Fruit fly (Drosophila melanogaster) whole organism, embryonic: ENCODE measurements around the gene CG10031.

Experiments used
- ATbp ChIP-seq: fragments of 200-800 bp; sonication (Bioruptor generic); optimal IDR thresholded peaks from 2 replicates; lab custom pipeline; 2017; ENCODE audit warnings: missing biosample characterization, mild to moderate bottlenecking, missing genetic modification characterization, missing genetic modification reagents
- Asciz ChIP-seq: fragments of 200-800 bp; sonication (Bioruptor generic); optimal IDR thresholded peaks from 2 replicates; lab custom pipeline; 2017; ENCODE audit warnings: missing biosample characterization, mild to moderate bottlenecking, missing genetic modification characterization, missing genetic modification reagents
- Atf-2 ChIP-seq: fragments of 200-800 bp; sonication (Bioruptor generic); optimal IDR thresholded peaks from 2 replicates; lab custom pipeline; 2016; ENCODE audit warnings: missing biosample characterization, missing genetic modification characterization
- BtbVII ChIP-seq: fragments of 200-800 bp; sonication (Bioruptor generic); optimal IDR thresholded peaks from 3 replicates; lab custom pipeline; 2017; ENCODE audit warnings: missing biosample characterization, mild to moderate bottlenecking, missing genetic modification characterization
- CG1024 ChIP-seq: fragments of 200-800 bp; sonication (Bioruptor generic); IDR thresholded peaks from 2 replicates; pipeline ENCODE4 v1.3.6; 2022; ENCODE audit warnings: missing biosample characterization, missing genetic modification characterization
- CG12071 ChIP-seq: fragments of 200-800 bp; sonication (Bioruptor generic); optimal IDR thresholded peaks from 3 replicates; lab custom pipeline; 2018; ENCODE audit warnings: missing biosample characterization, mild to moderate bottlenecking, missing genetic modification characterization
- CG12744 ChIP-seq: fragments of 200-800 bp; sonication (Bioruptor generic); optimal IDR thresholded peaks from 2 replicates; lab custom pipeline; 2016; ENCODE audit warnings: missing biosample characterization, missing genetic modification characterization
- CG14860 ChIP-seq: fragments of 200-800 bp; sonication (Bioruptor generic); IDR thresholded peaks from 3 replicates; pipeline ENCODE4 v1.3.6; 2022; ENCODE audit warnings: missing biosample characterization, missing genetic modification characterization; ENCODE audit not compliant: partially characterized antibody
- CG15514 ChIP-seq: fragments of 200-800 bp; sonication (Bioruptor generic); optimal IDR thresholded peaks from 3 replicates; lab custom pipeline; 2017; ENCODE audit warnings: missing biosample characterization, missing genetic modification characterization, mild to moderate bottlenecking, moderate library complexity, missing genetic modification reagents
- CG17361 ChIP-seq: fragments of 200-800 bp; sonication (Bioruptor generic); IDR thresholded peaks from 3 replicates; pipeline ENCODE4 v1.3.6; 2022; ENCODE audit warnings: missing biosample characterization, missing genetic modification characterization
- CG17385 ChIP-seq: fragments of 200-800 bp; sonication (Bioruptor generic); optimal IDR thresholded peaks from 3 replicates; lab custom pipeline; 2018; ENCODE audit warnings: missing biosample characterization, mild to moderate bottlenecking, missing genetic modification characterization
- CG18619 ChIP-seq: fragments of 200-800 bp; sonication (Bioruptor generic); optimal IDR thresholded peaks from 3 replicates; lab custom pipeline; 2017; ENCODE audit warnings: missing biosample characterization, mild to moderate bottlenecking, missing genetic modification characterization
- CG2120 ChIP-seq: fragments of 200-800 bp; sonication (Bioruptor generic); optimal IDR thresholded peaks from 3 replicates; lab custom pipeline; 2016; ENCODE audit warnings: missing biosample characterization, missing genetic modification characterization
- CG31388 ChIP-seq: fragments of 200-800 bp; sonication (Bioruptor generic); optimal IDR thresholded peaks from 2 replicates; lab custom pipeline; 2016; ENCODE audit warnings: missing biosample characterization, missing genetic modification characterization
- CG34422 ChIP-seq: fragments of 200-800 bp; sonication (Bioruptor generic); IDR thresholded peaks from 3 replicates; pipeline ENCODE4 v1.3.6; 2022; ENCODE audit warnings: missing biosample characterization, missing genetic modification characterization
- CG3847 ChIP-seq: fragments of 200-800 bp; sonication (Bioruptor generic); IDR thresholded peaks from 2 replicates; pipeline ENCODE4 v1.3.6; 2022; ENCODE audit warnings: missing biosample characterization, missing genetic modification characterization
- CG43689 ChIP-seq: fragments of 200-800 bp; sonication (Bioruptor generic); IDR thresholded peaks from 2 replicates; pipeline ENCODE4 v1.3.6; 2022; ENCODE audit warnings: missing biosample characterization, missing genetic modification characterization
- CG6689 ChIP-seq: fragments of 200-800 bp; sonication (Bioruptor generic); IDR thresholded peaks from 2 replicates; pipeline ENCODE4 v1.3.6; 2022; ENCODE audit warnings: missing biosample characterization, missing genetic modification characterization
- CG6854 ChIP-seq: fragments of 200-800 bp; sonication (Bioruptor generic); optimal IDR thresholded peaks from 3 replicates; lab custom pipeline; 2017; ENCODE audit warnings: missing biosample characterization, mild to moderate bottlenecking, missing genetic modification characterization
- CG7271 ChIP-seq: fragments of 200-800 bp; sonication (Bioruptor generic); optimal IDR thresholded peaks from 2 replicates; lab custom pipeline; 2018; ENCODE audit warnings: missing biosample characterization, mild to moderate bottlenecking, missing genetic modification characterization, moderate library complexity
- CG9437 ChIP-seq: fragments of 200-800 bp; sonication (Bioruptor generic); optimal IDR thresholded peaks from 2 replicates; lab custom pipeline; 2018; ENCODE audit warnings: missing biosample characterization, mild to moderate bottlenecking, missing genetic modification characterization
- Dbx ChIP-seq: fragments of 200-800 bp; sonication (Bioruptor generic); IDR thresholded peaks from 3 replicates; pipeline ENCODE4 v1.3.6; 2022; ENCODE audit warnings: missing biosample characterization, missing genetic modification characterization
- Dip3 ChIP-seq: fragments of 200-800 bp; sonication (Bioruptor generic); optimal IDR thresholded peaks from 3 replicates; lab custom pipeline; 2016; ENCODE audit warnings: missing biosample characterization, missing genetic modification characterization
- Fer3 ChIP-seq: fragments of 200-800 bp; sonication (Bioruptor generic); optimal IDR thresholded peaks from 2 replicates; lab custom pipeline; 2018; ENCODE audit warnings: missing biosample characterization, mild to moderate bottlenecking, missing genetic modification characterization, moderate library complexity
- HHEX ChIP-seq: fragments of 200-800 bp; sonication (Bioruptor generic); optimal IDR thresholded peaks from 3 replicates; lab custom pipeline; 2017; ENCODE audit warnings: missing biosample characterization, mild to moderate bottlenecking, missing genetic modification characterization, missing genetic modification reagents
- Hr51 ChIP-seq, 2 experiments: fragments of 200-800 bp; sonication (Bioruptor generic); optimal IDR thresholded peaks; 2 replicates in 1 of 2; 3 replicates in 1 of 2; lab custom pipeline; 2016 to 2018; ENCODE audit warnings: missing biosample characterization in 2 of 2, missing genetic modification characterization in 2 of 2, mild to moderate bottlenecking in 1 of 2, moderate library complexity in 1 of 2
- Hsf ChIP-seq: fragments of 200-800 bp; sonication (Bioruptor generic); optimal IDR thresholded peaks from 3 replicates; lab custom pipeline; 2016; ENCODE audit warnings: missing biosample characterization, missing genetic modification characterization
- Med ChIP-seq: fragments of 200-800 bp; sonication (Bioruptor generic); peaks from one replicate; lab custom pipeline; 2016; ENCODE audit warnings: missing biosample characterization, missing genetic modification characterization, mild to moderate bottlenecking, inconsistent platforms, moderate library complexity
- Meics ChIP-seq: fragments of 200-800 bp; sonication (Bioruptor generic); optimal IDR thresholded peaks from 2 replicates; lab custom pipeline; 2017; ENCODE audit warnings: missing biosample characterization, mild to moderate bottlenecking, missing genetic modification characterization
- NfI ChIP-seq: fragments of 200-800 bp; sonication (Bioruptor generic); optimal IDR thresholded peaks from 3 replicates; lab custom pipeline; 2018; ENCODE audit warnings: missing biosample characterization, mild to moderate bottlenecking, missing genetic modification characterization, moderate library complexity
- Optix ChIP-seq: fragments of 200-800 bp; sonication (Bioruptor generic); IDR thresholded peaks from 3 replicates; pipeline ENCODE4 v1.3.6; 2022; ENCODE audit warnings: missing biosample characterization, missing genetic modification characterization
- Trl ChIP-seq, 3 experiments: fragments of >200 bp in 2 of 3; fragments of 200-800 bp in 1 of 3; sonication (Bioruptor generic) in 1 of 3; optimal IDR thresholded peaks; 2 replicates in 1 of 3; 3 replicates in 2 of 3; lab custom pipeline; 2016 to 2017; ENCODE audit warnings: missing biosample characterization in 1 of 3, missing genetic modification characterization in 1 of 3
- chm ChIP-seq: fragments of 200-800 bp; sonication (Bioruptor generic); IDR thresholded peaks from 2 replicates; pipeline ENCODE4 v1.3.6; 2022; ENCODE audit warnings: missing biosample characterization, missing genetic modification characterization
- dmrt99B ChIP-seq: fragments of 200-800 bp; sonication (Bioruptor generic); optimal IDR thresholded peaks from 2 replicates; lab custom pipeline; 2018; ENCODE audit warnings: missing biosample characterization, mild to moderate bottlenecking, missing genetic modification characterization, moderate library complexity
- dpn ChIP-seq, 2 experiments: fragments of 200-800 bp; sonication (Bioruptor generic); optimal IDR thresholded peaks; 3 replicates each; lab custom pipeline; 2016; ENCODE audit warnings: missing biosample characterization in 2 of 2, missing genetic modification characterization in 2 of 2
- dysf ChIP-seq: fragments of 200-800 bp; sonication (Bioruptor generic); IDR thresholded peaks from 3 replicates; pipeline ENCODE4 v1.3.6; 2022; ENCODE audit warnings: missing biosample characterization, missing genetic modification characterization
- fru ChIP-seq: fragments of >200 bp; optimal IDR thresholded peaks from 2 replicates; lab custom pipeline; 2017
- gce ChIP-seq: fragments of 200-800 bp; sonication (Bioruptor generic); IDR thresholded peaks from 3 replicates; pipeline ENCODE4 v1.3.6; 2022; ENCODE audit warnings: missing biosample characterization, missing genetic modification characterization
- gsb ChIP-seq: fragments of 200-800 bp; sonication (Bioruptor generic); IDR thresholded peaks from 2 replicates; pipeline ENCODE4 v1.3.6; 2022; ENCODE audit warnings: missing biosample characterization, missing genetic modification characterization
- lab ChIP-seq: fragments of 200-800 bp; sonication (Bioruptor generic); optimal IDR thresholded peaks from 3 replicates; lab custom pipeline; 2017; ENCODE audit warnings: missing biosample characterization, missing genetic modification characterization, mild to moderate bottlenecking, moderate library complexity, missing genetic modification reagents
- pan ChIP-seq, 4 experiments: fragments of >200 bp in 3 of 4; fragments of 200-800 bp in 1 of 4; sonication (Bioruptor generic) in 1 of 4; optimal IDR thresholded peaks in 3 of 4; IDR thresholded peaks in 1 of 4; 2 replicates each; pipeline versions ENCODE4 v1.3.6 to Lab custom; 2017 to 2022; ENCODE audit warnings: missing biosample characterization in 2 of 4, missing genetic modification characterization in 2 of 4, mixed read lengths in 1 of 4
- stwl ChIP-seq: fragments of 200-800 bp; sonication (Bioruptor generic); optimal IDR thresholded peaks from 3 replicates; lab custom pipeline; 2018; ENCODE audit warnings: missing biosample characterization, mild to moderate bottlenecking, missing genetic modification characterization, moderate library complexity
- tna ChIP-seq: fragments of 200-800 bp; sonication (Bioruptor generic); IDR thresholded peaks from 2 replicates; pipeline ENCODE4 v1.3.6; 2022; ENCODE audit warnings: missing biosample characterization, missing genetic modification characterization; ENCODE audit not compliant: partially characterized antibody
- trh ChIP-seq: fragments of 200-800 bp; sonication (Bioruptor generic); optimal IDR thresholded peaks from 2 replicates; lab custom pipeline; 2016; ENCODE audit warnings: missing biosample characterization, missing genetic modification characterization
- vfl ChIP-seq: fragments of 200-800 bp; sonication (Bioruptor generic); optimal IDR thresholded peaks from 2 replicates; lab custom pipeline; 2016; ENCODE audit warnings: missing biosample characterization, missing genetic modification characterization
- vvl ChIP-seq: fragments of 200-800 bp; sonication (Bioruptor generic); IDR thresholded peaks from 2 replicates; pipeline ENCODE4 v1.3.6; 2022; ENCODE audit warnings: missing biosample characterization, missing genetic modification characterization
- zen ChIP-seq: fragments of 200-800 bp; sonication (Bioruptor generic); optimal IDR thresholded peaks from 3 replicates; lab custom pipeline; 2018; ENCODE audit warnings: missing biosample characterization, mild to moderate bottlenecking, missing genetic modification characterization, moderate library complexity
- zf30C ChIP-seq: fragments of 200-800 bp; sonication (Bioruptor generic); optimal IDR thresholded peaks from 3 replicates; lab custom pipeline; 2018; ENCODE audit warnings: missing biosample characterization, mild to moderate bottlenecking, missing genetic modification characterization
- zfh1 ChIP-seq: fragments of 200-800 bp; sonication (Bioruptor generic); IDR thresholded peaks from 3 replicates; pipeline ENCODE4 v1.3.6; 2022; ENCODE audit warnings: missing biosample characterization, missing genetic modification characterization

CG10031 gene

DNA sequence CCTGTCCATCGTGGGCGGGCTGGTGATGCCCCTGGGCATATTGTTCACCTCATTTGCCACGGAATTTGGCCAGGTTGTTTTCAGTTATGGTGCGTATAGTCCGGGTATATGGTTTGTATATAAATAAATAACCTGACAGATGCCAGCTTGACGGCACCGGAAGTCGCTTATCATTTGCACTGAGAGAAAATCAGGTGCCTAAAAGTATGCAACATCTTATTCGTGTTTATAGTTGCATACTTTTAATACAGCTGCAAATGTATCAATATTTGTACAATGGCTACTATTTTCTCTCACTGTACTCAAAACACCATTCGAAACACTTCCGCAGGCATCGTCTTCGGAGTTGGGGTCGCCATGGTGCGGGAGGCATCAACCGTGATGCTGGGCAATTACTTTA lies 49.8 kb upstream of the CG10031 start (continued):
- TF ChIP-seq zen (tag; lab: Kevin White, UChicago): no peak
- TF ChIP-seq Hr51 (GFP tag; optimal IDR thresholded peaks at IDR 0.05; lab: Kevin White, UChicago): peak; percentile 25 to 26
- 0 out of 3 replicates have a peak, but pooled peaks have one; percentile 41 for TF ChIP-seq zfh1
- peak; percentile 63 for TF ChIP-seq lab (GFP tag; lab: Kevin White, UChicago)
- TF ChIP-seq NfI (GFP tag; lab: Kevin White, UChicago): peak; percentile 51
- 0 out of 3 replicates have a peak, but pooled peaks have one; percentile 24 for TF ChIP-seq dysf (GFP tag; lab: Robert Waterston, UW)
- no peak for TF ChIP-seq gce (GFP tag; lab: Robert Waterston, UW)
- TF ChIP-seq Hsf (GFP tag; lab: Kevin White, UChicago): peak; percentile 2
- TF ChIP-seq gsb (GFP tag; lab: Robert Waterston, UW): 0 out of 2 replicates have a peak, but pooled peaks have one; percentile 14
- peak; percentile 94 for TF ChIP-seq Med (GFP tag; lab: Kevin White, UChicago)
- peak; percentile 65 for TF ChIP-seq zf30C
- no peak for TF ChIP-seq Atf-2
- no peak for TF ChIP-seq fru (lab: Kevin White, UChicago)
- TF ChIP-seq CG6854 (GFP tag; lab: Kevin White, UChicago): peak; percentile 2
- peak; percentile 46 for TF ChIP-seq CG12071 (GFP tag; lab: Kevin White, UChicago)
- 0 out of 2 replicates have a peak, but pooled peaks have one; percentile 9 for TF ChIP-seq CG1024 (GFP tag; lab: Robert Waterston, UW)
- no peak for TF ChIP-seq CG17361 (GFP tag; lab: Robert Waterston, UW)
- TF ChIP-seq stwl (tag; lab: Kevin White, UChicago): peak; percentile 30
- TF ChIP-seq CG34422 (GFP tag; lab: Robert Waterston, UW): 0 out of 3 replicates have a peak, but pooled peaks have one; percentile 45
- TF ChIP-seq CG14860: no peak
- no peak for TF ChIP-seq pan (optimal IDR thresholded peaks at IDR 0.05; lab: Kevin White, UChicago)
- peak in 1 of 2 experiments; percentile 44 for TF ChIP-seq pan (GFP tag; optimal IDR thresholded peaks at IDR 0.05 in 1 of 2, IDR thresholded peaks at IDR 0.05 in 1 of 2)
- TF ChIP-seq Meics: peak; percentile 31
- peak; percentile 10 for TF ChIP-seq CG18619 (GFP tag; lab: Kevin White, UChicago)
- peak; percentile 15 for TF ChIP-seq dmrt99B
- TF ChIP-seq CG9437 (GFP tag; lab: Kevin White, UChicago): no peak
- no peak for TF ChIP-seq BtbVII
- peak; percentile 13 for TF ChIP-seq Fer3
- 0 out of 2 replicates have a peak, but pooled peaks have one; percentile 9 for TF ChIP-seq CG3847 (GFP tag; lab: Robert Waterston, UW)
- peak; percentile 19 for TF ChIP-seq Dip3
- TF ChIP-seq Trl (optimal IDR thresholded peaks at IDR 0.05; lab: Kevin White, UChicago): no peak
- peak; percentile 24 for TF ChIP-seq Trl (GFP tag; optimal IDR thresholded peaks at IDR 0.05; lab: Kevin White, UChicago)
- no peak for TF ChIP-seq CG7271
- TF ChIP-seq vfl (GFP tag; lab: Kevin White, UChicago): no peak
- TF ChIP-seq Optix (GFP tag; lab: Robert Waterston, UW): 0 out of 3 replicates have a peak, but pooled peaks have one; percentile 52
- 0 out of 2 replicates have a peak, but pooled peaks have one; percentile 25 for TF ChIP-seq chm
- TF ChIP-seq HHEX (GFP tag; lab: Kevin White, UChicago): peak; percentile 28
- TF ChIP-seq CG31388: no peak
- peak in 1 of 2 experiments; percentile 40 for TF ChIP-seq dpn (GFP tag; optimal IDR thresholded peaks at IDR 0.05; lab: Kevin White, UChicago)
- TF ChIP-seq tna (GFP tag; lab: Robert Waterston, UW): no peak
- peak; percentile 5 for TF ChIP-seq CG17385 (GFP tag; lab: Kevin White, UChicago)
- TF ChIP-seq vvl (GFP tag; lab: Robert Waterston, UW): peak; percentile 48; the same call in 1 of the 2 replicates
- TF ChIP-seq ATbp (GFP tag; lab: Kevin White, UChicago): no peak
- TF ChIP-seq Dbx (GFP tag; lab: Robert Waterston, UW): peak; percentile 35; the same call in 1 of the 3 replicates
- peak; percentile 49 for TF ChIP-seq CG2120 (GFP tag; lab: Kevin White, UChicago)
- TF ChIP-seq Asciz (GFP tag; lab: Kevin White, UChicago): peak; percentile 18
- TF ChIP-seq CG12744 (GFP tag; lab: Kevin White, UChicago): peak; percentile 8
- TF ChIP-seq trh (GFP tag; lab: Kevin White, UChicago): peak; percentile 2
- TF ChIP-seq CG43689 (GFP tag; lab: Robert Waterston, UW): 0 out of 2 replicates have a peak, but pooled peaks have one; percentile 22
- TF ChIP-seq CG15514 (GFP tag; lab: Kevin White, UChicago): peak; percentile 26
- no peak for TF ChIP-seq CG6689 (GFP tag; lab: Robert Waterston, UW)
